Worm (Caenorhabditis elegans) whole organism, L4/young adult: ENCODE data around the gene dkf-2.

Source experiments
- W03F9.2 ChIP-seq: fragments of 150-350 bp; optimal IDR thresholded peaks from 2 replicates; lab custom pipeline; 2014; ENCODE audit warnings: missing biosample characterization, missing genetic modification characterization
- dao-5 ChIP-seq: sonication (generic microtip); optimal IDR thresholded peaks from 2 replicates; lab custom pipeline; 2016; ENCODE audit warnings: missing genotype, missing genetic modification characterization, moderate library complexity, missing compliant biosample characterization
- him-1 ChIP-seq: sonication (generic microtip); optimal IDR thresholded peaks from 2 replicates; lab custom pipeline; 2016; ENCODE audit warnings: missing genotype, missing genetic modification reagents, missing genetic modification characterization, missing compliant biosample characterization

Gene dkf-2

DNA sequence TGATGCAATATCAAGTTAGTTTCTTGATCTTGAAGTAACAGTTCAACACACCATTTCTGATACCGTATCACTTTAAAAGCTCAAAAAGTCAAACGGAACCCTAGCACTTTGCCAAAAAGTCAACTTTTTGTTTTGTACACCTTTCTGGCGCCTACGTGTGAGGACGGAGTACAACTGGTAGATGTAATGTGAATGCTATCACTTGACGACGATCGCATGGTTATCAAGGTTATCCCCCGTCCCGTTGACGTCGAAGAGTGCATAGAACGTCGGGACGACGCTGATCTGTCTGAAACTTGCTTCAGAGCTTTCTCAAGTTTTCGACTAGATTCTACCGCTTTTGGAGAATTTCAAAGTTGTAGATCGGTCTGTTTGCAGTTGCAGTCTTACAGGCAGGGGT is 32.5 kb downstream of the dkf-2 start:
- TF ChIP-seq W03F9.2: no peak
- no peak for TF ChIP-seq him-1 (tag; lab: Kevin White, UChicago)
- TF ChIP-seq dao-5: no peak

DNA sequence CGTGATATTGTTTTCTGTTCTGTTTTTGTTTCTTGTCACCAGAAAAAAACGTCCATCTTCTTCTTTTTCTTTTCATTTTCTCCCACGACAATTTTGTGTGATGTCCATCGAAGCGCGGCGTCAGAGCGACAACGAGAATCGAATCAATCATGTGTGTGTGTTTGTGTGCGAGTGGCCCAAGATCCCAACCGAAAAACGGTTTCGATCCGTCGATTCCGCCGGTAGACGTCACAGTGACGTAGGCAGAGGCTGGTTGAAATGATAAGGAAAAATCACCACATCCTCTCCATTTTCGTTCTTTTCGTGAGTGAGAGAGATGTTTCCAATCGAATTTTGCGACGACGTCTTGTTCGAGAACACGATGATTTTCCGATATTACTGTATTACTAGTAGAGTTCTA is 33.1 kb downstream of the dkf-2 start:
- TF ChIP-seq him-1 (tag; lab: Kevin White, UChicago): no peak

DNA sequence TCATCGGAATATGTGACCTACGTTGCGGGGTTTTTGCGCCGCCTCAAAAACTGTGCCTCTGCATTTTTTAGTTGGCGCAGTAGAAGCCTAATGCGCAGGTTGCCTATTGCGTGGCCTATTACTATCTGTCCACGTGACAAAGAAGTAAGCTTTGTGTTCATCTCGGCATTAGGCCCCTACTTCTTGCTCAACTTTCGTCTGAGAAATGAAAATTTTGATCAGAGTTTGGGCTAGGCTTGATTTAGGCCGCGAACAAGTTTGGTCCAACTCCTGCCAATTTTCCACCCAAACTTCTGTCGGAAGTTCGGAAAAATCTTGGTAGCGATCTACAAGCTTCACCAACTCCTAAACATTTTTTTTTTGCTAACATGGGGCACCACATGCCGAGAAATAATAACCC is 34.6 kb downstream of the dkf-2 start:
- TF ChIP-seq dao-5 (no peak), W03F9.2 (no peak), him-1 (tag; lab: Kevin White, UChicago) (no peak)

- TF ChIP-seq dao-5 (no peak), him-1 (tag; lab: Kevin White, UChicago) (no peak), W03F9.2 (no peak)
Measured at ce11 chrV:16784806-16785205, 37.4 kb downstream of the dkf-2 start.

ce11 chrV:16786012-16786411 is 38.6 kb downstream of the dkf-2 start:
- TF ChIP-seq W03F9.2: no peak
- TF ChIP-seq him-1 (tag; lab: Kevin White, UChicago): no peak
- no peak for TF ChIP-seq dao-5

DNA sequence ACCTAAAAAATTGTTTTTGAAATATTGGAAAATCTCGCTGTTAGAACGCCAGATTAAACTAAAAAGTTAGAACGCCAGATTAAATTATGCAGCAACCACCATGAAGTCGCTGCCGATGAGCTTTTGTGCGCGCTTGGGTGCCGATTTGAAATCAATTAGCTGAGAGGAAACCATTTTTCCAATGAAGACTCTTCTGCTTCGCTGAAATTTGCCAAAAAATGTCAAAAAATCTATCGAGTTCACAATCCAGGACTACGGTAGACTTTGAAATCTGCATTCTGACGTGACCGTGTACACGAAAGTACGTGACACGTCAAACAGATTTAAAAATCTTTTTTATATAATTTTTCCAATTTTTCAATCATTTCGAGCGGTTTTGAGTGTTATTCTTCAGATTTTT is 41.5 kb downstream of the dkf-2 start, which contains the start of gene immt-2:
Gene immt-2, plus strand, starts transcription at position 301 of the 400 bp plus-strand sequence.
- no peak for TF ChIP-seq dao-5
- no peak for TF ChIP-seq him-1 (tag; lab: Kevin White, UChicago)
- no peak for TF ChIP-seq W03F9.2

- TF ChIP-seq W03F9.2: no peak
- TF ChIP-seq dao-5: no peak
- no peak for TF ChIP-seq him-1 (tag; lab: Kevin White, UChicago)
Measured at ce11 chrV:16792717-16793116, 45.3 kb downstream of the dkf-2 start.

DNA sequence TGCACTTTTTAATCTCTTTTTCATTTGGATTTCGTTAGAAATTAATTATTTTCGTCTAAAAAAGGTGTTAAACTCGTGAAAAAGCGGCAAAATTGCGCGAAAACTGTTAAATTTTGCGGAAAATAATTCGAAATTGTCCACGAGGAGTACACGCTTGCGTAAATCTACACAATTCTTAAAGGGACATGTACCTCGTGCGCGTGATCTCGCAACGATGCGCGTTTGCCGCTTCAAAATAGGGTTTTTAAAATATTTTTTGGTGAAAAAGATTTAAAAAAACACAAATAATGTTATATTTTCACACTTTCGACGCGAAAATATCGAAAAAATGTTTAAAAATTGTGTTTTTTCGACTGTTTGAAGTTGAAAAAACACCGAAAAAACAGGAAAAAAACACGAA is 45.9 kb downstream of the dkf-2 start:
- TF ChIP-seq him-1 (tag; lab: Kevin White, UChicago) (no peak), W03F9.2 (no peak), dao-5 (no peak)

ce11 chrV:16794079-16794478 is 46.7 kb downstream of the dkf-2 start:
- TF ChIP-seq dao-5: no peak
- TF ChIP-seq W03F9.2: no peak
- TF ChIP-seq him-1 (tag; lab: Kevin White, UChicago): no peak

ce11 chrV:16794828-16795354 is 47.5 kb downstream of the dkf-2 start, which contains the start of the genes ctps-1 and pus-1:
ctps-1 (plus strand) TSS chrV:16794878.
pus-1 (minus strand) TSS chrV:16794952.
- TF ChIP-seq dao-5: no peak
- TF ChIP-seq W03F9.2: peak; percentile 59

ce11 chrV:16800484-16800883 is 53.1 kb downstream of the dkf-2 start:
- TF ChIP-seq W03F9.2 (no peak), him-1 (tag; lab: Kevin White, UChicago) (no peak), dao-5 (no peak)

ce11 chrV:16802572-16802971 is 55.1 kb downstream of the dkf-2 start, which contains the start of gene cand-1:
cand-1 (plus strand) TSS chrV:16802872.
- TF ChIP-seq W03F9.2: no peak
- TF ChIP-seq him-1 (tag; lab: Kevin White, UChicago): no peak
- no peak for TF ChIP-seq dao-5

DNA sequence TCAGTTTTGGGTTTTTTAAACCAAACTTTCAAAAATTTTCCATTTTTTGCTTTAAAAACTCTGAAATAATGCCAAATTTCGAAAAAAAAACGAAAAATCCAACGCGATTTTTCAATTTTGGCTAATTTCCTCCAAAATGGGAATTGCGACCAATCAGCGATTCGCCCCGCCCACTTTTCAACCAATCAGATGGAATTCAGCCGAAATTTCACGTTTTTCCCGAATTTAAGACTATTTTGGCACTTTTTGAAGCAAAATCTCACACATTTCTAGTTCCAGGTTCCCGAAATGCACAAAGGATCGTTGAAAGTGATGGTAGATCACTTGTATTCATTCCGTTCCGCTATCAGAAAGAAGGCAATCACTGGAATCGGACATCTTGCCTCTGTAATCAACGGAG is 57.4 kb downstream of the dkf-2 start:
- TF ChIP-seq W03F9.2 (no peak), dao-5 (no peak), him-1 (tag; lab: Kevin White, UChicago) (no peak)

DNA sequence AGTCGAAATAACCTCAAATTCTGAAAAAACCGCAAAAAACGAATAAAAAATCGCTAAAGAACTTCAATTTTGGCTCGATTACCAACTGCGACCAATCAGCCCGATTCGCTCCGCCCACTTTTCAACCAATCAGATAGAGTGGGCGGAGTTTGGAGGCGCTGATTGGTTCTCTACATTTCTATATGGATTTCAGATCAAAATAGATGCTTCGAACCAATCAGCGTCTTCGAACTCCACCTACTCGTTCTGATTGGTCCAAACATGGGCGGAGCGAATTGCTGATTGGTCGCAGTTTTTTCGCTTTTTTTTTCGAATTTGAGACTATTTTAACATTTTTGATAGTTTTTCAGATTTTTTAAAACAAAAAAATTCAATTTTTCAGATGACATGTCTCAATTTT is 60.7 kb downstream of the dkf-2 start:
- TF ChIP-seq dao-5: no peak
- no peak for TF ChIP-seq him-1 (tag; lab: Kevin White, UChicago)
- TF ChIP-seq W03F9.2: no peak

DNA sequence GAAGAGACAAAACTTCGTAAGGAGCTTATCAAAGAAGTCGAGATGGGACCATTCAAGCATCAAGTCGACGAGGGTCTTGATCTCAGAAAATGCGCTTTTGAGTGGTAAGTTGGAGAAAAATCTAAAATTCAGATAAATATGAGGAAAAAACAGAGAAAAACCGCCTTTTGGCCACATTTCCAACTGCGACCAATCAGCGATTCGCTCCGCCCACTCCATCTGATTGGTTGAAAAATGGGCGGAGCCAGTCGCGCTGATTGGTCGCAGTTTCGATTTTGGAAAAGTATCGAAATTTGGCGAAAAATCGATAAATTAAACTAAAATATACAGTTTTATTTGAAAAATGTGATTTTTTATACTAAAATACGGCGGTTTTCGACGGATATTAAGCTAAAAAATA is 64.4 kb downstream of the dkf-2 start:
- TF ChIP-seq W03F9.2 (no peak), dao-5 (no peak)

DNA sequence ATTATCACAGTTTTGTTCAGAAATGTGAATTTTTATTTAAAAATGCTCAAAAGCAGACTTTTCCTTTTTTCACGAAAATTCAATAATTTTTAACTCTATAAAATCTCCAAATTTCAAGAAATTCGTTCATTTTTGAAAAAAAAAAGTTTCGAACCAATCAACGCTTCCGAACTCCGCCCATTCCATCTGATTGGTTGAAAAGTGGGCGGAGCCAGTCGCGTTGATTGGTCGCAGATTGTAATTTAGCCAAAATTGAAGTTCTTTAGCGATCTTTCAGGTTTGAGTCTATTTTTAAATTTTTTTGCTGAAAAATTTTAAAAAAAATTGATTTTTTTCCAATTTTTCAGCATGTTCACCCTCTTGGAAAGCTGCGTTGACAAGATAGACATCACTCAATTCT is 64.9 kb downstream of the dkf-2 start:
- no peak for TF ChIP-seq W03F9.2
